Worm (Caenorhabditis elegans): ENCODE data around the gene C54E10.3.

DNA sequence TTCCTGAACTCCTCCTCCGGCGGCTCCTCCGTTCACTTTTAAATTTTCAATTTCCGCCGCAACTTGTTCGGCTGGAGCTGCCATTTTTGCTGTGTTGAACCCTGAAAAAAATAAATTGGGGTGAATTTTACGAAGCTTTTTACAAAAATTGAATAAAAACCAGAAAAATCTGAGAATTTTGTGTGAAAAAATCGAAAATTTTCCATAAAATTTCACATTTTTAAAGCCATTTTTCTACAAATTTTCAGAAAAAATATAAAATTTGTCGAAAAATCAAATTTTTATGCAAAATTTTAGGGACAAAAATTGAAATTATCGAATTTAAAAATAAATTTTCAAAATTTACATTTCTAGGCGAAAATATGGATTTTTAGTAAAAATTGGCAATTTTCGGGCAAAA lies 48.3 kb downstream of the C54E10.3 start, which contains the start of gene wars-1:
- TF ChIP-seq W03F9.2 (tag; optimal IDR thresholded peaks at IDR 0.05) (no peak), dao-5 (tag; optimal IDR thresholded peaks at IDR 0.05) (no peak), him-1 (tag; optimal IDR thresholded peaks at IDR 0.05) (no peak)
